Fruit fly (Drosophila melanogaster) whole organism, wandering third instar larva: ENCODE results near the gene Itpr.

Experiments
- Abd-B ChIP-seq: fragments of >200 bp; optimal IDR thresholded peaks from 2 replicates; lab custom pipeline; 2017; ENCODE audit warnings: missing biosample characterization, missing genetic modification characterization
- CG32264 ChIP-seq: fragments of 200-800 bp; sonication (Bioruptor generic); optimal IDR thresholded peaks from 2 replicates; lab custom pipeline; 2016; ENCODE audit warnings: missing biosample characterization, missing genetic modification characterization
- CG9705 ChIP-seq: fragments of 200-800 bp; sonication (Bioruptor generic); optimal IDR thresholded peaks from 2 replicates; lab custom pipeline; 2018; ENCODE audit warnings: missing biosample characterization, mild to moderate bottlenecking, missing genetic modification characterization
- CrebA ChIP-seq: fragments of 200-800 bp; sonication (Bioruptor generic); optimal IDR thresholded peaks from 2 replicates; lab custom pipeline; 2016; ENCODE audit warnings: missing biosample characterization, mild to moderate bottlenecking, missing genetic modification characterization, borderline replicate concordance
- Dfd ChIP-seq: fragments of >200 bp; optimal IDR thresholded peaks from 2 replicates; lab custom pipeline; 2017; ENCODE audit warnings: missing biosample characterization, missing genetic modification characterization
- Dif ChIP-seq: fragments of 200-275, 200-300 bp; sonication (Bioruptor generic); optimal IDR thresholded peaks from 2 replicates; lab custom pipeline; 2018; ENCODE audit warnings: missing biosample characterization, missing genetic modification characterization; ENCODE audit not compliant: partially characterized antibody
- GATAd ChIP-seq: sonication (Bioruptor generic); optimal IDR thresholded peaks from 2 replicates; lab custom pipeline; 2016; ENCODE audit warnings: missing biosample characterization, missing genetic modification characterization
- HLH106 ChIP-seq: fragments of 200-800 bp; optimal IDR thresholded peaks from 3 replicates; lab custom pipeline; 2019; ENCODE audit warnings: missing biosample characterization, mild to moderate bottlenecking, missing genetic modification characterization, moderate library complexity
- Hnf4 ChIP-seq: fragments of 200-800 bp; sonication (Bioruptor generic); optimal IDR thresholded peaks from 2 replicates; lab custom pipeline; 2016; ENCODE audit warnings: missing biosample characterization, mild to moderate bottlenecking, missing genetic modification characterization
- Hr78 ChIP-seq: fragments of >200 bp; optimal IDR thresholded peaks from 2 replicates; lab custom pipeline; 2017; ENCODE audit warnings: missing biosample characterization, missing genetic modification characterization
- Hr83 ChIP-seq: fragments of 200-300 bp; sonication (Bioruptor generic); optimal IDR thresholded peaks from 2 replicates; lab custom pipeline; 2016; ENCODE audit warnings: missing biosample characterization, mild to moderate bottlenecking, missing genetic modification characterization, moderate library complexity; ENCODE audit not compliant: poor library complexity, severe bottlenecking
- Jra ChIP-seq: sonication (Bioruptor generic); optimal IDR thresholded peaks from 2 replicates; lab custom pipeline; 2016; ENCODE audit warnings: missing biosample characterization, missing genetic modification characterization
- Mio ChIP-seq: sonication (Bioruptor generic); optimal IDR thresholded peaks from 2 replicates; lab custom pipeline; 2016; ENCODE audit warnings: missing biosample characterization, missing genetic modification characterization
- Myc ChIP-seq: fragments of >200 bp; optimal IDR thresholded peaks from 2 replicates; lab custom pipeline; 2017
- N ChIP-seq: fragments of >200 bp; optimal IDR thresholded peaks from 2 replicates; lab custom pipeline; 2018; ENCODE audit warnings: missing biosample characterization, missing external identifiers, missing genetic modification characterization
- OdsH ChIP-seq: fragments of 200-800 bp; sonication (Bioruptor generic); optimal IDR thresholded peaks from 2 replicates; lab custom pipeline; 2016; ENCODE audit warnings: missing biosample characterization, mild to moderate bottlenecking, missing genetic modification characterization
- Rel ChIP-seq, 2 experiments: fragments of 200-800 bp; sonication (Bioruptor generic) in 1 of 2; optimal IDR thresholded peaks; 2 replicates in 1 of 2; 3 replicates in 1 of 2; lab custom pipeline; 2016 to 2019; ENCODE audit warnings: mild to moderate bottlenecking in 2 of 2, missing biosample characterization in 2 of 2, missing genetic modification characterization in 2 of 2, moderate library complexity in 1 of 2
- Sp1 ChIP-seq: fragments of 200-800 bp; sonication (Bioruptor generic); optimal IDR thresholded peaks from 3 replicates; lab custom pipeline; 2019; ENCODE audit warnings: missing biosample characterization, mild to moderate bottlenecking, missing genetic modification characterization, moderate library complexity
- Vsx2 ChIP-seq: fragments of 200-300, 225-300 bp; sonication (Bioruptor generic); optimal IDR thresholded peaks from 2 replicates; lab custom pipeline; 2018; ENCODE audit warnings: missing biosample characterization, missing genetic modification characterization; ENCODE audit not compliant: partially characterized antibody
- br ChIP-seq: fragments of 200-800 bp; sonication (Bioruptor generic); optimal IDR thresholded peaks from 2 replicates; lab custom pipeline; 2016; ENCODE audit warnings: missing biosample characterization, missing genetic modification characterization
- brk ChIP-seq: fragments of 200-800 bp; sonication (Bioruptor generic); optimal IDR thresholded peaks from 2 replicates; lab custom pipeline; 2016; ENCODE audit warnings: missing biosample characterization, mild to moderate bottlenecking, missing genetic modification characterization
- dl ChIP-seq, 2 experiments: fragments of 175-275, 200-275 bp in 1 of 2; fragments of 200-275 bp in 1 of 2; sonication (Bioruptor generic); optimal IDR thresholded peaks; lab custom pipeline; 2018; ENCODE audit warnings: mild to moderate bottlenecking in 2 of 2, missing biosample characterization in 2 of 2, missing genetic modification characterization in 2 of 2, moderate library complexity in 2 of 2; ENCODE audit not compliant: partially characterized antibody in 2 of 2, insufficient read depth in 1 of 2
- dmrt93B ChIP-seq: fragments of 200-800 bp; sonication (Bioruptor generic); optimal IDR thresholded peaks from 2 replicates; lab custom pipeline; 2018; ENCODE audit warnings: missing biosample characterization, mild to moderate bottlenecking, missing genetic modification characterization
- dsf ChIP-seq: sonication (Bioruptor generic); optimal IDR thresholded peaks from 2 replicates; lab custom pipeline; 2016; ENCODE audit warnings: missing biosample characterization, missing genetic modification characterization, borderline replicate concordance
- ey ChIP-seq: fragments of 200-800 bp; sonication (Bioruptor generic); optimal IDR thresholded peaks from 2 replicates; lab custom pipeline; 2016; ENCODE audit warnings: missing biosample characterization, missing genetic modification characterization
- foxo ChIP-seq, 2 experiments: fragments of 200-800 bp; sonication (Bioruptor generic); optimal IDR thresholded peaks; 2 replicates in 1 of 2; 3 replicates in 1 of 2; lab custom pipeline; 2016 to 2017; ENCODE audit warnings: missing biosample characterization in 2 of 2, missing genetic modification characterization in 2 of 2
- fru ChIP-seq: fragments of 200-800 bp; sonication (Bioruptor generic); optimal IDR thresholded peaks from 3 replicates; lab custom pipeline; 2016; ENCODE audit warnings: missing biosample characterization, mild to moderate bottlenecking, missing genetic modification characterization
- h ChIP-seq: fragments of 200-800 bp; sonication (Bioruptor generic); optimal IDR thresholded peaks from 3 replicates; lab custom pipeline; 2016; ENCODE audit warnings: missing biosample characterization, mild to moderate bottlenecking, missing genetic modification characterization
- jim ChIP-seq: fragments of 175-275, 200-325 bp; sonication (Bioruptor generic); optimal IDR thresholded peaks from 2 replicates; lab custom pipeline; 2016; ENCODE audit warnings: missing biosample characterization, mild to moderate bottlenecking, missing genetic modification characterization
- lola ChIP-seq: fragments of >200 bp; optimal IDR thresholded peaks from 2 replicates; lab custom pipeline; 2017; ENCODE audit warnings: missing biosample characterization, missing genetic modification characterization
- pan ChIP-seq: fragments of >200 bp; optimal IDR thresholded peaks from 2 replicates; lab custom pipeline; 2017
- psq ChIP-seq: fragments of 200-800 bp; sonication (Bioruptor generic); optimal IDR thresholded peaks from 3 replicates; lab custom pipeline; 2017; ENCODE audit warnings: missing biosample characterization, mild to moderate bottlenecking, missing genetic modification characterization, moderate library complexity
- rgr ChIP-seq: fragments of 200-800 bp; sonication (Bioruptor generic); optimal IDR thresholded peaks from 3 replicates; lab custom pipeline; 2016; ENCODE audit warnings: missing biosample characterization, mild to moderate bottlenecking, missing genetic modification characterization
- sage ChIP-seq: fragments of 200-800 bp; sonication (Bioruptor generic); optimal IDR thresholded peaks from 2 replicates; lab custom pipeline; 2016; ENCODE audit warnings: missing biosample characterization, mild to moderate bottlenecking, missing genetic modification characterization
- sv ChIP-seq: fragments of 200-800 bp; sonication (Bioruptor generic); optimal IDR thresholded peaks from 3 replicates; lab custom pipeline; 2016; ENCODE audit warnings: missing biosample characterization, missing genetic modification characterization
- tai ChIP-seq: sonication (Bioruptor generic); optimal IDR thresholded peaks from 2 replicates; lab custom pipeline; 2016; ENCODE audit warnings: missing biosample characterization, missing genetic modification characterization
- usp ChIP-seq: fragments of >200 bp; optimal IDR thresholded peaks from 2 replicates; lab custom pipeline; 2017; ENCODE audit warnings: missing biosample characterization, missing genetic modification characterization
- woc ChIP-seq: sonication (Bioruptor generic); optimal IDR thresholded peaks from 2 replicates; lab custom pipeline; 2016; ENCODE audit warnings: missing biosample characterization, mild to moderate bottlenecking, missing genetic modification characterization

Itpr gene

DNA sequence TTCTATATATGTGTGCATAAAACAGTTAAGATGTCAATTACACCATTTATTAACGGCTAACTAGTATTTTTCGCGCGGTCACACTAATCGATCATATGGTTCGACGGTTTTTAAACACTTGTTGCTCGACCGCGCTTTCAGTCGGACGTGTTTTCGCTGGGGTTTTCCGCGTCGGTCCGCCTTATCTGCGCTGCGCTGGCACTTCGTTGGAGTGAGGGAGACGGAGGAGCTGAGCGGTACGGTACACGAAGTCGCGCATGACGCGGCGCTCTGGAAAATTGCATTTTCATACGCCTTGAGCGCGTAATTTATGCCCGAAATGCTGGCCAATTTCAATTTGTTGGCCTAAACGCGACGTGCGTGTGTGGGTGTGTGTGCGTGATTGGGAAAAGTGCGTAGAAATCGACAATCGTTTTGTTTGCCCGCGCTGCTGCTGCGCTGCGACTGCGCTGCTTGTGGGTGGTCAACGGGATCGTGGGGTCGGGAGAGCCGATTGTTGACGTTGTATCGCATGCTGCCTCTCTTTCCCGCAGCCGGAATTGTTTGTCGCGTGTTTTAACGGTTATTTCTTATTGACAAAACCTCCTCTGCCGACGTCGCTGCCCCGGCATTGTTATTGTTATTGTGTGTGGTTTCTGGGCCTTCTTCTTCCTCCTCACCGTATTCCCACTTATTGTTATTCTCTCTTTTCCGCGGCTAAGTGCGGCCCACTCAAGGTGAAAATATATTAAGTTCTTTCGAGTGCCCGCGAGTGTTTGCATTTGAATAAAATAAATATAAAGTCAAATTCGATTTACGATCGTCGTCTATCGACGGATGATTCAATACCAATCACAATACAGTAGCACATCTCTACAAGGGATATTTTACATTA lies at the start of gene Itpr:
Gene Itpr (plus strand): TSS at position 116 of the 874 bp plus-strand sequence.
- TF ChIP-seq CrebA (GFP tag; lab: Kevin White, UChicago) (peak; percentile 72), Hr78 (GFP tag; lab: Kevin White, UChicago) (no peak), pan (lab: Kevin White, UChicago) (no peak), Hnf4 (GFP tag; lab: Kevin White, UChicago) (peak; percentile 26), jim (no peak), sage (GFP tag; lab: Kevin White, UChicago) (no peak), ey (GFP tag; lab: Kevin White, UChicago) (no peak), foxo (GFP tag; optimal IDR thresholded peaks at IDR 0.05; lab: Kevin White, UChicago) (peak in 1 of 2 experiments; percentile 7), Abd-B (GFP tag; lab: Kevin White, UChicago) (no peak), HLH106 (no peak), Mio (GFP tag; lab: Kevin White, UChicago) (no peak), CG32264 (GFP tag; lab: Kevin White, UChicago) (no peak), rgr (GFP tag; lab: Kevin White, UChicago) (no peak), OdsH (GFP tag; lab: Kevin White, UChicago) (peak; percentile 16), sv (GFP tag; lab: Kevin White, UChicago) (no peak), Vsx2 (GFP tag; lab: Kevin White, UChicago) (no peak), psq (GFP tag; lab: Kevin White, UChicago) (peak; percentile 12), dmrt93B (GFP tag; lab: Kevin White, UChicago) (no peak), Sp1 (GFP tag; lab: Kevin White, UChicago) (peak; percentile 28), N (GFP tag; lab: Kevin White, UChicago) (no peak), brk (GFP tag; lab: Kevin White, UChicago) (no peak), Jra (peak; percentile 49), Dfd (no peak), h (GFP tag; lab: Kevin White, UChicago) (peak; percentile 82), fru (no peak), Rel (GFP tag; optimal IDR thresholded peaks at IDR 0.05; lab: Kevin White, UChicago) (no peak), Rel (tag; optimal IDR thresholded peaks at IDR 0.05; lab: Kevin White, UChicago) (peak; percentile 73), lola (GFP tag; lab: Kevin White, UChicago) (no peak), CG9705 (no peak), dsf (no peak), Dif (GFP tag; lab: Kevin White, UChicago) (peak; percentile 34), Myc (lab: Kevin White, UChicago) (no peak), dl (GFP tag; optimal IDR thresholded peaks at IDR 0.05; lab: Kevin White, UChicago; ENCODE audit: insufficient read depth in 1 of 2, partially characterized antibody in 2 of 2) (no peak), Hr83 (GFP tag; lab: Kevin White, UChicago) (peak; percentile 62), tai (GFP tag; lab: Kevin White, UChicago) (peak; percentile 8), GATAd (GFP tag; lab: Kevin White, UChicago) (no peak), woc (no peak), br (GFP tag; lab: Kevin White, UChicago) (peak; percentile 15), usp (GFP tag; lab: Kevin White, UChicago) (no peak)

DNA sequence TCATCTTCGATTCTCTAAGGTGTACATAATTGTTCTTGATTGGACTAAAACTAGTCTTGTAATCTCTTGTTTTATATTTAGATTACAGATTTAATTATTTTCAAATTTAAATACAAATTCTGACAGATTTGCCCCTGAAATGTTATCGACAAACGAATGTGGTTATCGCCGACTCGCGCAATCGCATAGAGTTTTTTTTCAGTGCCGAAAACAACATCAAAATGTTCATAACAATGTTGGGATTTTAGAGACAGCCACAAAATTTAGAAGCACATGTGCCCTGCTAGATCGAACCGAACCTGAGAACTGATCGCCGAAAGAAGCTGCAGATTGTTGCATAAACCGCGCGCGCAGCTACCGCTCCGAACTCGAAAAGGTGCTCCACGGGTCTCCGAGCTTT lies 49.3 kb upstream of the Itpr start, which contains the start of gene POLDIP2:
Gene POLDIP2 (plus strand): TSS at position 160 of the 400 bp plus-strand sequence.
- no peak for TF ChIP-seq Dif (GFP tag; lab: Kevin White, UChicago)
- TF ChIP-seq tai (GFP tag; lab: Kevin White, UChicago) = no peak
- no peak for TF ChIP-seq GATAd (GFP tag; lab: Kevin White, UChicago)
- TF ChIP-seq psq (GFP tag; lab: Kevin White, UChicago) = no peak
- TF ChIP-seq brk (GFP tag; lab: Kevin White, UChicago) = no peak
- TF ChIP-seq sv (GFP tag; lab: Kevin White, UChicago) = no peak
- peak; percentile 9 for TF ChIP-seq Hr83 (GFP tag; lab: Kevin White, UChicago)
- peak; percentile 8 for TF ChIP-seq rgr (GFP tag; lab: Kevin White, UChicago)
- TF ChIP-seq CG9705 = no peak
- no peak for TF ChIP-seq Hr78 (GFP tag; lab: Kevin White, UChicago)
- no peak for TF ChIP-seq N (GFP tag; lab: Kevin White, UChicago)
- no peak for TF ChIP-seq Rel (GFP tag; optimal IDR thresholded peaks at IDR 0.05; lab: Kevin White, UChicago)
- peak; percentile 47 for TF ChIP-seq Rel (tag; optimal IDR thresholded peaks at IDR 0.05; lab: Kevin White, UChicago)
- no peak for TF ChIP-seq foxo (GFP tag; optimal IDR thresholded peaks at IDR 0.05; lab: Kevin White, UChicago)
- TF ChIP-seq, all 38 proteins: peak for 3
